Worm (Caenorhabditis elegans) whole organism, early embryonic: ENCODE measurements around the gene twf-2.

Experiments used
- B0310.2 ChIP-seq: sonication (generic microtip); optimal IDR thresholded peaks from 2 replicates; lab custom pipeline; 2016; ENCODE audit warnings: mild to moderate bottlenecking, missing genetic modification characterization, missing compliant biosample characterization
- F13C5.2 ChIP-seq: sonication (generic microtip); optimal IDR thresholded peaks from 2 replicates; lab custom pipeline; 2017; ENCODE audit warnings: mild to moderate bottlenecking, missing genetic modification characterization, inconsistent platforms, missing compliant biosample characterization
- aly-1 ChIP-seq: sonication (generic microtip); optimal IDR thresholded peaks from 2 replicates; lab custom pipeline; 2016; ENCODE audit warnings: missing genetic modification characterization, missing compliant biosample characterization
- ama-1 ChIP-seq: fragments of 150-350 bp; optimal IDR thresholded peaks from 2 replicates; lab custom pipeline; 2014
- ceh-13 ChIP-seq: fragments of 200-800 bp; sonication (Bioruptor generic); optimal IDR thresholded peaks from 2 replicates; lab custom pipeline; 2018; ENCODE audit warnings: mild to moderate bottlenecking, missing genetic modification characterization, missing compliant biosample characterization
- ceh-36 ChIP-seq: sonication (generic microtip); optimal IDR thresholded peaks from 2 replicates; lab custom pipeline; 2016; ENCODE audit warnings: missing genetic modification characterization, inconsistent platforms, missing compliant biosample characterization
- ets-7 ChIP-seq: sonication (generic microtip); optimal IDR thresholded peaks from 2 replicates; lab custom pipeline; 2016; ENCODE audit warnings: missing genotype, missing genetic modification characterization, missing compliant biosample characterization
- flt-1 ChIP-seq: fragments of 200-800 bp; sonication (Bioruptor generic); IDR thresholded peaks from 2 replicates; pipeline ENCODE4 v1.3.6; 2022; ENCODE audit warnings: missing genetic modification characterization, missing compliant biosample characterization
- hmbx-1 ChIP-seq: sonication (generic microtip); optimal IDR thresholded peaks from 2 replicates; lab custom pipeline; 2016; ENCODE audit warnings: mild to moderate bottlenecking, missing genetic modification characterization, missing compliant biosample characterization
- hmg-4 ChIP-seq: fragments of 200-800 bp; sonication (Bioruptor generic); optimal IDR thresholded peaks from 2 replicates; lab custom pipeline; 2018; ENCODE audit warnings: mild to moderate bottlenecking, missing genetic modification characterization, missing compliant biosample characterization
- hnd-1 ChIP-seq: sonication (generic microtip); optimal IDR thresholded peaks from 2 replicates; lab custom pipeline; 2016; ENCODE audit warnings: missing genetic modification characterization, missing compliant biosample characterization
- pes-1 ChIP-seq: fragments of 200-800 bp; sonication (Bioruptor generic); IDR thresholded peaks from 2 replicates; pipeline ENCODE4 v1.3.6; 2022; ENCODE audit warnings: missing genetic modification reagents, missing genetic modification characterization, missing compliant biosample characterization
- scrt-1 ChIP-seq: fragments of 200-800 bp; sonication (Bioruptor generic); IDR thresholded peaks from 2 replicates; pipeline ENCODE4 v1.3.6; 2022; ENCODE audit warnings: missing genetic modification characterization, missing compliant biosample characterization
- sea-1 ChIP-seq: fragments of 200-800 bp; sonication (Bioruptor generic); conservative IDR thresholded peaks from 2 replicates; pipeline ENCODE4 v1.3.6; 2022; ENCODE audit warnings: missing genetic modification characterization, missing compliant biosample characterization
- tbx-11 ChIP-seq: fragments of 200-800 bp; sonication (Bioruptor generic); IDR thresholded peaks from 2 replicates; pipeline ENCODE4 v1.3.6; 2022; ENCODE audit warnings: missing genetic modification characterization, missing compliant biosample characterization
- tbx-37 ChIP-seq: fragments of 200-800 bp; sonication (Bioruptor generic); conservative IDR thresholded peaks from 2 replicates; pipeline ENCODE4 v1.3.6; 2022; ENCODE audit warnings: missing genetic modification reagents, missing genetic modification characterization, missing compliant biosample characterization
- tra-4 ChIP-seq: sonication (generic microtip); optimal IDR thresholded peaks from 2 replicates; lab custom pipeline; 2017; ENCODE audit warnings: missing genetic modification characterization, missing compliant biosample characterization

Gene twf-2

DNA sequence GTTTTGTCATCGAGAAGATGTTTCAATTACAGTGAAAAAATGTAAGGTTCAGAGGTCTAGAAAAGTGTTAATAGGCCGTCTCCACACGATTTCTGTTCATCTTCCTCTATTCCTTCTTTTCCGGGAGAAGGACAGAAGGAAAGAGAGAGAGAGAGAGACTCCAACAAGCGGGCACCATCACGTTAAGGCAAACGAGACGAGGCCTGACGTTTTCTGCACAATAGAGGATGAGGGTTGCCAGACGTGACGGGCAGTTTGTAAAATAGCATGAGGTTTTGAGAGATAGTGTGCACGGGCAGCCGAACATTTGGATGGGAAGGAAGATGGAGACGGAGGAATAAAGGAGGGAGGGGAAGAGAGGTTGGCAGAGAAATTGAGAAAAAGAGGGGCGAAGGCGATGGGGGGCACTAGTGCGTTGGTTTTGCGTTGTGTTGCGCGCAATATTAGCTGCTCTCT lies at the start of gene twf-2:
twf-2 (plus strand) TSS at position 405 of the 456 bp plus-strand sequence.
- TF ChIP-seq hnd-1 (tag; lab: Kevin White, UChicago), result no peak
- no peak for TF ChIP-seq ceh-13
- 0 out of 2 replicates have a peak, but pooled peaks have one; percentile 39 for TF ChIP-seq flt-1 (GFP tag; lab: Robert Waterston, UW)
- TF ChIP-seq tra-4 (tag; lab: Kevin White, UChicago), result no peak
- TF ChIP-seq tbx-37 (GFP tag; lab: Robert Waterston, UW), result no peak
- no peak for TF ChIP-seq ets-7 (tag; lab: Kevin White, UChicago)
- TF ChIP-seq ama-1 (lab: Kevin White, UChicago), result no peak
- TF ChIP-seq ceh-36, result no peak
- TF ChIP-seq aly-1 (tag; lab: Kevin White, UChicago), result peak; percentile 27
- TF ChIP-seq B0310.2 (tag; lab: Kevin White, UChicago), result peak; percentile 49
- TF ChIP-seq tbx-11 (GFP tag; lab: Robert Waterston, UW), result 0 out of 2 replicates have a peak, but pooled peaks have one; percentile 36
- TF ChIP-seq F13C5.2, result peak; percentile 85
- 0 out of 2 replicates have a peak, but pooled peaks have one; percentile 18 for TF ChIP-seq sea-1 (GFP tag; lab: Robert Waterston, UW)
- peak; percentile 93 for TF ChIP-seq hmg-4

DNA sequence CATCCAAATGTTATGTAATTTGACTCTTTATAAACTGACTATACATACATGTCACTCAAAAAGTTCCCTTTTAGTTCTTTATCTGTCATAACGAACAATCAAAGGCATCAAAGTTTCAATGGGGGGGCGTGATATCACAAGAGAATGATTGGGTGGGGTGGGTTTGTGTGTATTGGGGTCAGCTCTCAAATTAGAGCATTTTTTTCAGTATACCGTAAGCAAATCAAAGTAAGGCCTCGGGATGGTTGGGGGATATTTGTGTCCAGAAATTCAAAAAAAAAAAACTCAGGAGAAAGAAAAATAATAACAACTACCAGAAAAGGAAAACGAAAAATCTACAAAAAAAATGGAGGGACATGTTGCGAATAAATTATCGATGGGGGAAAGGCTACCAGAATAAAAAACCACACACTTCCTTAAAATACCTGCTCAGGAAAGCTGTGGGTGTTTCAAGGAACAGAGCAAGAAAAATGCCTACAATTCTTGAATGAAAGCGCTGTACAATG lies 47.5 kb upstream of the twf-2 start, which contains the start of gene F01G12.18:
F01G12.18 (minus strand) TSS at position 51 of the 506 bp plus-strand sequence.
- TF ChIP-seq pes-1 (GFP tag; lab: Robert Waterston, UW), result no peak
- TF ChIP-seq ceh-36, result no peak
- TF ChIP-seq sea-1 (GFP tag; lab: Robert Waterston, UW), result no peak
- TF ChIP-seq ama-1 (lab: Kevin White, UChicago), result no peak
- TF ChIP-seq F13C5.2, result no peak
- TF ChIP-seq tbx-37 (GFP tag; lab: Robert Waterston, UW), result no peak
- TF ChIP-seq B0310.2 (tag; lab: Kevin White, UChicago), result no peak

- TF ChIP-seq tra-4 (tag; lab: Kevin White, UChicago), result no peak
- TF ChIP-seq hmg-4, result no peak
- no peak for TF ChIP-seq tbx-11 (GFP tag; lab: Robert Waterston, UW)
- no peak for TF ChIP-seq ceh-13
- TF ChIP-seq B0310.2 (tag; lab: Kevin White, UChicago), result no peak
- TF ChIP-seq ama-1 (lab: Kevin White, UChicago), result no peak
- no peak for TF ChIP-seq aly-1 (tag; lab: Kevin White, UChicago)
- no peak for TF ChIP-seq hmbx-1 (tag; lab: Kevin White, UChicago)
- no peak for TF ChIP-seq hnd-1 (tag; lab: Kevin White, UChicago)
- TF ChIP-seq sea-1 (GFP tag; lab: Robert Waterston, UW), result no peak
- no peak for TF ChIP-seq ets-7 (tag; lab: Kevin White, UChicago)
- no peak for TF ChIP-seq tbx-37 (GFP tag; lab: Robert Waterston, UW)
- TF ChIP-seq pes-1 (GFP tag; lab: Robert Waterston, UW), result no peak
Observed at ce11 chrX:16400897-16401296, 45.1 kb upstream of the twf-2 start.

ce11 chrX:16402303-16402702 lies 43.7 kb upstream of the twf-2 start:
- TF ChIP-seq flt-1 (GFP tag; lab: Robert Waterston, UW) (no peak), ceh-13 (no peak), B0310.2 (tag; lab: Kevin White, UChicago) (no peak), ets-7 (tag; lab: Kevin White, UChicago) (no peak), tbx-11 (GFP tag; lab: Robert Waterston, UW) (no peak), sea-1 (GFP tag; lab: Robert Waterston, UW) (no peak)

ce11 chrX:16402787-16403186 lies 43.2 kb upstream of the twf-2 start:
- TF ChIP-seq B0310.2 (tag; lab: Kevin White, UChicago) (no peak), hmbx-1 (tag; lab: Kevin White, UChicago) (no peak), scrt-1 (GFP tag; lab: Robert Waterston, UW) (no peak), tbx-37 (GFP tag; lab: Robert Waterston, UW) (no peak), ceh-13 (no peak), pes-1 (GFP tag; lab: Robert Waterston, UW) (no peak), F13C5.2 (no peak), sea-1 (GFP tag; lab: Robert Waterston, UW) (no peak), ceh-36 (no peak), ama-1 (lab: Kevin White, UChicago) (no peak), tbx-11 (GFP tag; lab: Robert Waterston, UW) (no peak), flt-1 (GFP tag; lab: Robert Waterston, UW) (no peak)

ce11 chrX:16403424-16403823 lies 42.6 kb upstream of the twf-2 start:
- TF ChIP-seq ceh-36 (no peak), tra-4 (tag; lab: Kevin White, UChicago) (no peak), sea-1 (GFP tag; lab: Robert Waterston, UW) (no peak), hmbx-1 (tag; lab: Kevin White, UChicago) (no peak), pes-1 (GFP tag; lab: Robert Waterston, UW) (no peak), tbx-11 (GFP tag; lab: Robert Waterston, UW) (no peak), ama-1 (lab: Kevin White, UChicago) (no peak), flt-1 (GFP tag; lab: Robert Waterston, UW) (no peak), ets-7 (tag; lab: Kevin White, UChicago) (no peak), aly-1 (tag; lab: Kevin White, UChicago) (no peak), hnd-1 (tag; lab: Kevin White, UChicago) (no peak), ceh-13 (no peak), tbx-37 (GFP tag; lab: Robert Waterston, UW) (no peak), hmg-4 (no peak), F13C5.2 (no peak), scrt-1 (GFP tag; lab: Robert Waterston, UW) (no peak), B0310.2 (tag; lab: Kevin White, UChicago) (no peak)

ce11 chrX:16404815-16405214 lies 41.2 kb upstream of the twf-2 start:
- TF ChIP-seq hmg-4 (no peak), hnd-1 (tag; lab: Kevin White, UChicago) (no peak), flt-1 (GFP tag; lab: Robert Waterston, UW) (no peak), sea-1 (GFP tag; lab: Robert Waterston, UW) (no peak), ceh-13 (no peak)
